Worm (Caenorhabditis elegans) whole organism, young adult: Measurements from ENCODE around the gene nhr-133.

ENCODE experiments used
- B0035.1 ChIP-seq: sonication (generic microtip); optimal IDR thresholded peaks from 2 replicates; lab custom pipeline; 2016; ENCODE audit warnings: missing genetic modification characterization, mild to moderate bottlenecking, missing compliant biosample characterization, missing genotype, missing genetic modification reagents
- B0336.3 ChIP-seq: fragments of 200-800 bp; sonication (Bioruptor generic); IDR thresholded peaks from 2 replicates; pipeline ENCODE4 v1.3.6; 2022; ENCODE audit warnings: missing genetic modification characterization, missing compliant biosample characterization
- F33H1.4 ChIP-seq: fragments of 200-800 bp; sonication (Bioruptor generic); IDR thresholded peaks from 2 replicates; pipeline ENCODE4 v1.3.6; 2022; ENCODE audit warnings: missing genetic modification reagents, missing genetic modification characterization, missing compliant biosample characterization
- F49E8.2 ChIP-seq: sonication (generic microtip); optimal IDR thresholded peaks from 3 replicates; lab custom pipeline; 2017; ENCODE audit warnings: missing genetic modification characterization, mild to moderate bottlenecking, missing compliant biosample characterization, antibody characterized with exemption, moderate library complexity; ENCODE audit not compliant: insufficient read depth
- F55B11.4 ChIP-seq: sonication (generic microtip); optimal IDR thresholded peaks from 2 replicates; lab custom pipeline; 2016; ENCODE audit warnings: missing compliant biosample characterization, missing genetic modification characterization, borderline replicate concordance; ENCODE audit not compliant: insufficient read depth
- F57A8.1 ChIP-seq: fragments of 200-800 bp; sonication (Bioruptor generic); optimal IDR thresholded peaks from 2 replicates; lab custom pipeline; 2018; ENCODE audit warnings: mild to moderate bottlenecking, missing genetic modification characterization, moderate library complexity, missing compliant biosample characterization
- K11D2.4 ChIP-seq: fragments of 200-800 bp; sonication (Bioruptor generic); IDR thresholded peaks from 2 replicates; pipeline ENCODE4 v1.3.6; 2022; ENCODE audit warnings: missing genetic modification reagents, missing genetic modification characterization, missing compliant biosample characterization
- ccch-3 ChIP-seq: fragments of 200-800 bp; sonication (Bioruptor generic); optimal IDR thresholded peaks from 2 replicates; lab custom pipeline; 2018; ENCODE audit warnings: mild to moderate bottlenecking, missing genetic modification characterization, missing compliant biosample characterization
- ceh-40 ChIP-seq: fragments of 200-800 bp; sonication (Bioruptor generic); IDR thresholded peaks from 2 replicates; pipeline ENCODE4 v1.3.6; 2022; ENCODE audit warnings: missing genetic modification characterization, missing compliant biosample characterization
- ceh-91 ChIP-seq: fragments of 200-800 bp; sonication (Bioruptor generic); IDR thresholded peaks from 2 replicates; pipeline ENCODE4 v1.3.6; 2022; ENCODE audit warnings: missing genetic modification reagents, missing genetic modification characterization, missing compliant biosample characterization
- die-1 ChIP-seq: sonication (generic microtip); optimal IDR thresholded peaks from 2 replicates; lab custom pipeline; 2016; ENCODE audit warnings: missing genotype, mild to moderate bottlenecking, missing genetic modification characterization, missing compliant biosample characterization
- egl-18 ChIP-seq: fragments of 200-800 bp; sonication (Bioruptor generic); IDR thresholded peaks from 2 replicates; pipeline ENCODE4 v1.3.6; 2022; ENCODE audit warnings: missing genetic modification reagents, missing genetic modification characterization, missing compliant biosample characterization
- egrh-3 ChIP-seq: fragments of 200-800 bp; sonication (Bioruptor generic); IDR thresholded peaks from 2 replicates; pipeline ENCODE4 v1.3.6; 2022; ENCODE audit warnings: missing genetic modification reagents, missing genetic modification characterization, missing compliant biosample characterization
- fkh-3 ChIP-seq: sonication (generic microtip); optimal IDR thresholded peaks from 2 replicates; lab custom pipeline; 2016; ENCODE audit warnings: mild to moderate bottlenecking, missing genetic modification characterization, missing compliant biosample characterization
- hmg-20 ChIP-seq: fragments of 200-800 bp; sonication (Bioruptor generic); IDR thresholded peaks from 2 replicates; pipeline ENCODE4 v1.3.6; 2022; ENCODE audit warnings: missing genetic modification reagents, missing genetic modification characterization, missing compliant biosample characterization
- let-607 ChIP-seq, 2 experiments: fragments of 200-800 bp in 1 of 2; sonication (Bioruptor generic) in 1 of 2; sonication (generic microtip) in 1 of 2; optimal IDR thresholded peaks; 2 replicates each; lab custom pipeline; 2016 to 2018; ENCODE audit warnings: mild to moderate bottlenecking in 2 of 2, missing compliant biosample characterization in 2 of 2, missing genetic modification characterization in 2 of 2, moderate library complexity in 2 of 2, missing genotype in 1 of 2
- lin-35 ChIP-seq, 3 experiments: fragments of 150-350 bp in 2 of 3; sonication (generic microtip) in 1 of 3; optimal IDR thresholded peaks; 2 replicates each; lab custom pipeline; 2014 to 2018; ENCODE audit warnings: missing biosample characterization in 3 of 3, missing genetic modification characterization in 3 of 3, missing genetic modification reagents in 3 of 3
- lir-1 ChIP-seq: fragments of 200-800 bp; sonication (Bioruptor generic); conservative IDR thresholded peaks from 2 replicates; pipeline ENCODE4 v1.3.6; 2022; ENCODE audit warnings: missing genetic modification reagents, missing genetic modification characterization, missing compliant biosample characterization
- lsl-1 ChIP-seq: fragments of 200-800 bp; sonication (Bioruptor generic); optimal IDR thresholded peaks from 2 replicates; lab custom pipeline; 2018; ENCODE audit warnings: mild to moderate bottlenecking, missing genetic modification characterization, moderate library complexity, missing compliant biosample characterization
- mes-4 ChIP-seq: sonication (generic microtip); optimal IDR thresholded peaks from 2 replicates; lab custom pipeline; 2016; ENCODE audit warnings: missing genotype, missing genetic modification characterization, missing compliant biosample characterization
- nfya-1 ChIP-seq: sonication (generic microtip); optimal IDR thresholded peaks from 2 replicates; lab custom pipeline; 2017; ENCODE audit warnings: antibody characterized with exemption, missing compliant biosample characterization, missing genetic modification characterization, borderline replicate concordance; ENCODE audit not compliant: insufficient read depth
- pbrm-1 ChIP-seq: fragments of 200-800 bp; sonication (Bioruptor generic); IDR thresholded peaks from 2 replicates; pipeline ENCODE4 v1.3.6; 2022; ENCODE audit warnings: missing genetic modification reagents, missing genetic modification characterization, missing compliant biosample characterization
- pha-4 ChIP-seq: fragments of 150-350 bp; sonication (generic microtip); optimal IDR thresholded peaks from 2 replicates; lab custom pipeline; 2014; ENCODE audit warnings: missing biosample characterization, missing genetic modification reagents, missing genetic modification characterization
- sdz-38 ChIP-seq: sonication (generic microtip); optimal IDR thresholded peaks from 2 replicates; lab custom pipeline; 2016; ENCODE audit warnings: missing genotype, missing genetic modification characterization, missing compliant biosample characterization
- snpc-3.4 ChIP-seq: sonication (generic microtip); optimal IDR thresholded peaks from 2 replicates; lab custom pipeline; 2017; ENCODE audit warnings: missing genetic modification characterization, mild to moderate bottlenecking, missing compliant biosample characterization, antibody characterized with exemption, moderate library complexity, missing genotype, missing genetic modification reagents
- snpc-4 ChIP-seq, 5 experiments: fragments of 150-350 bp in 1 of 5; sonication (generic microtip) in 4 of 5; optimal IDR thresholded peaks; 2 replicates each; lab custom pipeline; 2014 to 2018; ENCODE audit warnings: missing genetic modification characterization in 5 of 5, missing biosample characterization in 3 of 5, antibody characterized with exemption in 2 of 5, mild to moderate bottlenecking in 2 of 5, missing compliant biosample characterization in 2 of 5, missing genotype in 2 of 5, moderate library complexity in 2 of 5, missing genetic modification reagents in 1 of 5
- somi-1 ChIP-seq: fragments of 200-800 bp; sonication (Bioruptor generic); optimal IDR thresholded peaks from 2 replicates; lab custom pipeline; 2018; ENCODE audit warnings: mild to moderate bottlenecking, missing genetic modification characterization, missing compliant biosample characterization
- unc-130 ChIP-seq: sonication (generic microtip); optimal IDR thresholded peaks from 2 replicates; lab custom pipeline; 2016; ENCODE audit warnings: missing genetic modification reagents, missing genetic modification characterization, missing compliant biosample characterization
- zfh-2 ChIP-seq: fragments of 200-800 bp; sonication (Bioruptor generic); conservative IDR thresholded peaks from 2 replicates; pipeline ENCODE4 v1.3.6; 2022; ENCODE audit warnings: missing genetic modification reagents, missing genetic modification characterization, missing compliant biosample characterization
- zim-3 ChIP-seq: sonication (generic microtip); optimal IDR thresholded peaks from 2 replicates; lab custom pipeline; 2017; ENCODE audit warnings: mild to moderate bottlenecking, missing genetic modification characterization, moderate library complexity, missing compliant biosample characterization
- ztf-26 ChIP-seq: sonication (generic microtip); optimal IDR thresholded peaks from 2 replicates; lab custom pipeline; 2017; ENCODE audit warnings: missing genetic modification characterization, missing compliant biosample characterization
- ztf-28 ChIP-seq: fragments of 200-800 bp; sonication (Bioruptor generic); IDR thresholded peaks from 2 replicates; pipeline ENCODE4 v1.3.6; 2022; ENCODE audit warnings: missing genetic modification reagents, missing genetic modification characterization, missing compliant biosample characterization
- ztf-3 ChIP-seq: fragments of 200-800 bp; sonication (Bioruptor generic); optimal IDR thresholded peaks from 2 replicates; lab custom pipeline; 2018; ENCODE audit warnings: mild to moderate bottlenecking, missing genetic modification characterization, missing compliant biosample characterization

The nhr-133 gene

ce11 chrV:2191122-2191521 lies 20.8 kb downstream of the nhr-133 start, which contains the start of gene srbc-42:
Gene srbc-42 (minus strand): TSS chrV:2191222.
- no peak for TF ChIP-seq F33H1.4
- no peak for TF ChIP-seq lin-35 (GFP tag; optimal IDR thresholded peaks at IDR 0.05; lab: Kevin White, UChicago)
- TF ChIP-seq F49E8.2 (tag; lab: Kevin White, UChicago): no peak
- TF ChIP-seq unc-130 (GFP tag; lab: Kevin White, UChicago): no peak
- no peak for TF ChIP-seq ccch-3 (GFP tag; lab: Kevin White, UChicago)
- TF ChIP-seq let-607 (tag; optimal IDR thresholded peaks at IDR 0.05; lab: Kevin White, UChicago): no peak
- TF ChIP-seq sdz-38 (tag; lab: Kevin White, UChicago): no peak
- TF ChIP-seq ztf-3 (GFP tag; lab: Kevin White, UChicago): no peak
- TF ChIP-seq ceh-91 (GFP tag; lab: Robert Waterston, UW): no peak
- TF ChIP-seq F57A8.1: no peak
- no peak for TF ChIP-seq snpc-3.4
- no peak for TF ChIP-seq B0035.1
- TF ChIP-seq B0336.3 (GFP tag; lab: Robert Waterston, UW): no peak
- TF ChIP-seq F55B11.4 (tag; lab: Kevin White, UChicago): no peak
- TF ChIP-seq hmg-20 (GFP tag; lab: Robert Waterston, UW): no peak
- no peak for TF ChIP-seq mes-4 (tag; lab: Kevin White, UChicago)
- no peak for TF ChIP-seq zim-3

ce11 chrV:2190383-2190782 lies 21.5 kb downstream of the nhr-133 start:
- no peak for TF ChIP-seq ztf-26 (tag; lab: Kevin White, UChicago)
- no peak for TF ChIP-seq pbrm-1 (GFP tag; lab: Robert Waterston, UW)
- peak; percentile 55; the same call in 1 of the 2 replicates for TF ChIP-seq egrh-3 (GFP tag; lab: Robert Waterston, UW)
- TF ChIP-seq ztf-28 (GFP tag; lab: Robert Waterston, UW): 0 out of 2 replicates have a peak, but pooled peaks have one; percentile 40
- peak; percentile 94 for TF ChIP-seq zfh-2 (GFP tag; lab: Robert Waterston, UW)
- TF ChIP-seq nfya-1 (tag; lab: Kevin White, UChicago): no peak
- no peak for TF ChIP-seq snpc-4 (GFP tag; optimal IDR thresholded peaks at IDR 0.05; lab: Kevin White, UChicago)
- peak in 1 of 4 experiments; percentile 29 for TF ChIP-seq snpc-4 (tag; optimal IDR thresholded peaks at IDR 0.05; lab: Kevin White, UChicago)
- no peak for TF ChIP-seq F55B11.4 (tag; lab: Kevin White, UChicago)
- TF ChIP-seq pha-4: no peak

DNA sequence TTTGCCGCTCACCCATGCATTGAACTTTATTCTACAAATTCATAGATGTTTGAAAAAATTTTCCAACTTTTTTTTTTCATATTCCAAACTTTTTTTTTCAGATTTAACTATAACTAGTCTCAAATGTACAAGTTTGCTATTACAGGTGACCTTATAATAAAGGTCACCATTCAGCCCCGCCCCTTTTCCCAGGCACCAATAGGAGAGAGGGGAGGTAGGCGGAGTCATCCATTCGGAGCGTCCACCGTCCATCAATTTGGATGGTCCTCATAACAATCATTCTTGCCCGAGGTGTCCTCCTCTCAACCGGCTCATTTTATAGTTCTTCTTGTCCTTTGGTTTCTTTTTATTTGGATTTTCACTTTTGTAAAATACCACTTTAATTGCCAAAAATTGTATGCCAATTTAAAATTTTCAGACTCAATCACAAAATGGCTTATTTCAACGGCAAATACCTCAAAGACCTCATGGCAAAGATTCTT lies 24.0 kb downstream of the nhr-133 start, which contains the start of gene Y5H2B.3:
Gene Y5H2B.3, plus strand, starts transcription at position 432 of the 482 bp plus-strand sequence.
- TF ChIP-seq egl-18 (GFP tag; lab: Robert Waterston, UW) (no peak), die-1 (no peak), lir-1 (GFP tag; lab: Robert Waterston, UW) (no peak), ceh-40 (no peak), K11D2.4 (no peak), nfya-1 (tag; lab: Kevin White, UChicago) (no peak), somi-1 (GFP tag; lab: Kevin White, UChicago) (no peak), fkh-3 (tag; lab: Kevin White, UChicago) (no peak), pha-4 (no peak), snpc-3.4 (no peak), ceh-91 (GFP tag; lab: Robert Waterston, UW) (no peak), F49E8.2 (tag; lab: Kevin White, UChicago) (no peak), lsl-1 (GFP tag; lab: Kevin White, UChicago) (no peak)
